Worm (Caenorhabditis elegans): ENCODE data around the gene irld-56.

The irld-56 gene

DNA sequence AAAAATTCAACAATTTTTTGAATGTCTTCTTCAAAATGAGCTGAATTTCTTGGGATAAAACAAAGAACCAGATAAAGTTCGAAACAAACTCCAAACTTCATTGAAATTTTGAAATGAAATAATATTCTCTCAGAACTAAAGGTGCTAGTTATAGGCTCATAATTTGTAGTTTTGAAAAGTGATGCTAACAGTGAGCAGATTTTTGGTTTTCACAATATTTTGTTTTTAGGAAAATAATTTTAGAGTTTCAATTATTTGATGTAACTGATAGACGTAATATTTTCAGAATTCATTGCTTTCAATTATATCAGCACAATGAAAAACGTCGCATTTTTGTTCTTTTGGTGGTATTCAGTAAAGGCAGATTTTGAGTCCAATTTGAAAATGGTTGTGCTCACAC, at the start of gene irld-56, which contains the start of gene irld-55:
Gene irld-56, minus strand, starts transcription at position 101 of the 400 bp plus-strand sequence.
Gene irld-55, plus strand, starts transcription at position 316 of the 400 bp plus-strand sequence.
- no peak for TF ChIP-seq unc-62 (GFP tag; optimal IDR thresholded peaks at IDR 0.05)

- no peak for TF ChIP-seq unc-62 (GFP tag; optimal IDR thresholded peaks at IDR 0.05)
Measured at ce11 chrIV:14066403-14066802, 46.6 kb upstream of the irld-56 start.

DNA sequence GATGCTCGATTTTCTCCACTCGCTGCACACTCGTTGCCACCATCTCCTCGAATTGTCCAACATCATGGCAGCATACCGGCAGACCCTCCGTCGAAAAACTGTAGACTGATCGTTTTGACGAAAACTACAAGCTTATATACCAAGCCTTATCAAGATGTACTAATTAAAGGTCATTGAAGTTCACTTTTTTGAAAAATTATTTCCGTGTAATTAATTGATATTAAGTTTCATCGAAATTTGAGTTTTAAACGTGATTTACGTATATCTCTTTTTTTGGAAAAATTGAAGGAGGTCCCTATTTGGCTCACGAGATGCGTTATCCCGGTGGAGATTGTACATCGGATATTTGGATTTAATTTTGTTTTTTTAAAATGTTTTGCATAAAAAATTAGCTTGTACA, 40.8 kb upstream of the irld-56 start, which contains the start of gene Y37A1B.4:
Gene Y37A1B.4, minus strand, starts transcription at position 101 of the 400 bp plus-strand sequence.
- TF ChIP-seq unc-62 (GFP tag; optimal IDR thresholded peaks at IDR 0.05): no peak

- TF ChIP-seq unc-62 (GFP tag; optimal IDR thresholded peaks at IDR 0.05): no peak
Measured at ce11 chrIV:14050900-14051299, 31.1 kb upstream of the irld-56 start, which contains the start of gene semo-1. Gene semo-1 (plus strand): TSS chrIV:14051200.

ce11 chrIV:14050442-14050841, 30.7 kb upstream of the irld-56 start:
- TF ChIP-seq unc-62 (GFP tag; optimal IDR thresholded peaks at IDR 0.05): no peak

DNA sequence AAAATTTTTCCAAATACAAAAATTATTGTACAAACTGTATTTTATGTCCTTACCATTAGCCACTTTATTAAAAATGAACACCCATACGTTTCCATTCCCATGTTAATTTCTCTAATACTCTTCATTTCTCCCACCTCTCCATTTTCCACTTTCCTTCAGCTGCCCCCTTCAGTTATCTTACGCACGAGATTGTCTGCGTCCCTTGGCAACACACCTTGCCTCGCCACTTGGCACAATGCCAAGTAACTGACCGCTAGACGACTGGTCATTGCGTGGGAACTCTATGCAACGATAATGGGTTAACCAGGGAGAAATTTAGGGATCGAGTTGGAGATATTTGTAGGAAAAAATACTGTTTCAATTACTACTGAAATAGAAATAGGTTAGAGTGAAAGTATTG, 27.0 kb upstream of the irld-56 start:
- TF ChIP-seq unc-62 (GFP tag; optimal IDR thresholded peaks at IDR 0.05): no peak

ce11 chrIV:14043680-14044079, 23.9 kb upstream of the irld-56 start, which contains the start of gene Y37A1B.7:
Gene Y37A1B.7 (minus strand): TSS chrIV:14043780.
- TF ChIP-seq unc-62 (GFP tag; optimal IDR thresholded peaks at IDR 0.05): no peak

- no peak for TF ChIP-seq unc-62 (GFP tag; optimal IDR thresholded peaks at IDR 0.05)
Measured at ce11 chrIV:14034571-14034954, 14.8 kb upstream of the irld-56 start.

DNA sequence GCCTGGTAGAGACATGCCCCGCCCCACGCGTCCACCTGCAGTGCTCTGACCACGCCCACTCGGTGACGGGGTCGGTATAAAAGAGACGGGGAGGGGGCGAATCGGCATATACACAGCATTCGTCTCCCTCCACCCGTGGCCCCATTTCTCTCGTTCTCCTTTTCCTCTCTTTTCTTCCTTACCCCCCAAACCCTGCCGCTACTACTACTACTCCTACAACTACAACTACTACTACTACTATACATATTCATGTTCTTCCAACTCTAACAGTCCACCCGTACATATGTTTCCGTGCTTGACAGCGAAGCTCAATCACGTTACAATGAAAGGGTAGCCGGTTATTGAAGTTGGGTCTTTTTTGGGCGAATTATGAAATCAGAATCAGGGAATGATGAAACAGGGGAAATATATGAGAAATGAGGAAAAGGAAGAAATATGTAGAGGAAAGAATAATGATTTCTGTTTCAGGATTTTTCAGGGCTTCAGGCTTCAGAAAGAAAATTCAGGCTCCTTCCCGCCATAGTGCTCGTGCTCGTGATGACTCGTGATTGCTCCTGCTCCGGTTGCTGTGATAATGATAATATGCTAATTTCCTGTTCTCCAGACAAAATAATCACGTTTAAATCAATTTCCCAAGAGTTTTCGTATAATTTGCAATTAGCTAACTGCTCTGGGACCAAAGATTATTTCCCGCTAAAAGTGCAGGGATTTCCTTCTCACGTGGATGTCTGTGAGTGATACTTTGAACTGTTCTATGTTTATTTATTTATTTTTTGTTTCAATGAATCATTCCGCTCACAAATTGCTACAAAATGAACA, 14.2 kb upstream of the irld-56 start:
- TF ChIP-seq unc-62 (GFP tag; optimal IDR thresholded peaks at IDR 0.05): no peak

DNA sequence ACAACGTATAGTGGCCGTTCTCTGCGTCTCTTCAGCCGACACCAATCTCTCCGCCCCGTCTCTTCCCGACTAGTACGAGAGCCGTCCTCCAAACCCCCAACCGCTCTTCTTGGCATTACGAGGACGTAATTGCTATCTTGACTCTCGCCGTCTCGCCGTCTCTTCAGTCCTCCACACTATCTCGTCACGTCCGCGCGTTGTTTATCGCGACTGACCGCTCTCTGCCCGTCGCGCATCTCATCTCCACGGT, 13.6 kb upstream of the irld-56 start:
- TF ChIP-seq unc-62 (GFP tag; optimal IDR thresholded peaks at IDR 0.05): no peak

ce11 chrIV:14032620-14033501, 13.1 kb upstream of the irld-56 start:
- TF ChIP-seq unc-62 (GFP tag; optimal IDR thresholded peaks at IDR 0.05): no peak

- no peak for TF ChIP-seq unc-62 (GFP tag; optimal IDR thresholded peaks at IDR 0.05)
Measured at ce11 chrIV:14015844-14016243, 3.9 kb downstream of the irld-56 start, which contains the start of gene srw-63. Gene srw-63 (minus strand): TSS chrIV:14015944.

- no peak for TF ChIP-seq unc-62 (GFP tag; optimal IDR thresholded peaks at IDR 0.05)
Measured at ce11 chrIV:14013692-14014091, 6.1 kb downstream of the irld-56 start.

DNA sequence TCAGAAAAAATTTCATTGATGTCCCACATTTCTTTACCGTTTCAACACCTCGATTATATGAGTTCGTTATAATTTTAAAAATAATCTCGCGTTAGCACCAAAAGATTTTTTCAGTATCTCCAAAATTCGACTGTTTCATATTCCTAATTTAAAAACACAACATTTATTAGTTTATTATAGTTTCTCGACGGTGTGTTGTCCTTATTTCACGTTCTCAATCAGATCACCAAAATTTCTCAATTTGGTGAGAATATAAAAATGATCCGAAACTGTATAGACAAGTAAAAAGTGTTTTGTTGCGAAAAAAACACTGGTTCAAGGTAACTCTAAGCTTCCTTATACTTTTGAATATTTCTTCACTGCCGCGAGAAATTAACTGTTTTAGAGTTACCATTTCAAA, 11.1 kb downstream of the irld-56 start:
- TF ChIP-seq unc-62 (GFP tag; optimal IDR thresholded peaks at IDR 0.05): no peak

- no peak for TF ChIP-seq unc-62 (GFP tag; optimal IDR thresholded peaks at IDR 0.05)
Measured at ce11 chrIV:14001782-14002181, 18.0 kb downstream of the irld-56 start.

DNA sequence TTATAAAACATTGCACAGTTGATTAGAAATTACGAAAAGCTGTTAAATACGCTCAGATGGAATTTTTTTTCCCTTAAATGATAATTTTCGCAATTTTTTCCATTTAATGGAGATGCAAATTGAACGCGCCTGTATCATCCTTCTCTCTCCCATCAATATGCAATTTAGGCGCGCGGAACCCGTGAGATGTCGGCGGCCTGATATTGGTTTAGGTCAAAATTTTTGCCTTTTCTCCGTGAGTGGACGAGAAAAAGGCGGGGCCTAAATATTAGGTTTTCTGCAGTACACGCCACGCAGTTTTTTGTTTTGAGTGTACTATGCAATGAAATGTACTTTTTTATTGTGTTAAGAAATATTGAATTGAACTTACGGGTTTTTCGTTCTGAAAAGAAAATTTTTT, 29.9 kb downstream of the irld-56 start:
- TF ChIP-seq unc-62 (GFP tag; optimal IDR thresholded peaks at IDR 0.05): no peak

- TF ChIP-seq unc-62 (GFP tag; optimal IDR thresholded peaks at IDR 0.05): no peak
Measured at ce11 chrIV:13988781-13989180, 31.0 kb downstream of the irld-56 start, which contains the start of gene egl-23. Gene egl-23 (plus strand): TSS chrIV:13989081.
